Worm (Caenorhabditis elegans): ENCODE results near the gene kap-1.
A peak's percentile ranks its signal among the peaks of the same experiment; 100 is the strongest.

The kap-1 gene

ce11 chrIII:7335220-7335619 is 3.4 kb upstream of the kap-1 start, which contains the start of gene F56C9.10 (continued):
- no peak for TF ChIP-seq unc-39 (tag; optimal IDR thresholded peaks at IDR 0.05)
- peak; percentile 92 for TF ChIP-seq nhr-11 (tag; optimal IDR thresholded peaks at IDR 0.05)
- no peak for TF ChIP-seq nhr-77 (tag; optimal IDR thresholded peaks at IDR 0.05)
- no peak for TF ChIP-seq ZK546.5 (tag; optimal IDR thresholded peaks at IDR 0.05)
- no peak for TF ChIP-seq zag-1 (tag; optimal IDR thresholded peaks at IDR 0.05)
- peak; percentile 81 for TF ChIP-seq nhr-23 (tag; optimal IDR thresholded peaks at IDR 0.05)

- TF ChIP-seq tbx-2 (tag; optimal IDR thresholded peaks at IDR 0.05) (no peak), ceh-28 (tag; optimal IDR thresholded peaks at IDR 0.05) (no peak), fkh-2 (tag; optimal IDR thresholded peaks at IDR 0.05) (no peak), jun-1 (tag; optimal IDR thresholded peaks at IDR 0.05) (peak; percentile 29), eor-1 (tag; optimal IDR thresholded peaks at IDR 0.05) (no peak), snpc-4 (tag; optimal IDR thresholded peaks at IDR 0.05) (peak; percentile 62), sea-2 (GFP tag; optimal IDR thresholded peaks at IDR 0.05) (no peak), ceh-9 (tag; optimal IDR thresholded peaks at IDR 0.05) (no peak), ztf-11 (tag; optimal IDR thresholded peaks at IDR 0.05) (no peak), lsy-12 (tag; optimal IDR thresholded peaks at IDR 0.05) (peak; percentile 46), mml-1 (tag; optimal IDR thresholded peaks at IDR 0.05) (no peak), nhr-12 (tag; optimal IDR thresholded peaks at IDR 0.05) (no peak), pqm-1 (tag; optimal IDR thresholded peaks at IDR 0.05) (peak; percentile 57), nhr-67 (tag; optimal IDR thresholded peaks at IDR 0.05) (no peak), lin-15B (tag; optimal IDR thresholded peaks at IDR 0.05) (peak; percentile 93), fkh-10 (GFP tag; optimal IDR thresholded peaks at IDR 0.05) (no peak), elt-3 (tag; optimal IDR thresholded peaks at IDR 0.05) (no peak), aly-2 (tag; optimal IDR thresholded peaks at IDR 0.05) (no peak), nhr-11 (tag; optimal IDR thresholded peaks at IDR 0.05) (no peak), fos-1 (tag; optimal IDR thresholded peaks at IDR 0.05) (no peak), nhr-28 (tag; optimal IDR thresholded peaks at IDR 0.05) (no peak), ztf-4 (tag; optimal IDR thresholded peaks at IDR 0.05) (no peak), nhr-23 (tag; optimal IDR thresholded peaks at IDR 0.05) (peak; percentile 88), nhr-76 (tag; optimal IDR thresholded peaks at IDR 0.05) (no peak), daf-12 (tag; optimal IDR thresholded peaks at IDR 0.05) (no peak), mdl-1 (tag; optimal IDR thresholded peaks at IDR 0.05) (no peak), zag-1 (tag; optimal IDR thresholded peaks at IDR 0.05) (no peak), elt-1 (tag; optimal IDR thresholded peaks at IDR 0.05) (no peak), nhr-43 (tag; optimal IDR thresholded peaks at IDR 0.05; ENCODE audit: poor library complexity, severe bottlenecking) (no peak), ama-1 (optimal IDR thresholded peaks at IDR 0.05) (peak; percentile 52), nfya-1 (tag; optimal IDR thresholded peaks at IDR 0.05; ENCODE audit: insufficient read depth) (peak; percentile 91), lin-39 (tag; optimal IDR thresholded peaks at IDR 0.05) (peak; percentile 80), unc-39 (tag; optimal IDR thresholded peaks at IDR 0.05) (no peak), nhr-77 (tag; optimal IDR thresholded peaks at IDR 0.05) (no peak), ceh-82 (tag; optimal IDR thresholded peaks at IDR 0.05) (no peak), nhr-237 (tag; optimal IDR thresholded peaks at IDR 0.05) (no peak), skn-1 (tag; optimal IDR thresholded peaks at IDR 0.05) (no peak), elt-2 (tag; optimal IDR thresholded peaks at IDR 0.05) (peak; percentile 65), unc-62 (GFP tag; optimal IDR thresholded peaks at IDR 0.05) (no peak), ZK546.5 (tag; optimal IDR thresholded peaks at IDR 0.05) (peak; percentile 56), pha-4 (tag; optimal IDR thresholded peaks at IDR 0.05) (peak; percentile 86), R02D3.7 (tag; optimal IDR thresholded peaks at IDR 0.05) (peak; percentile 52), hmg-11 (tag; optimal IDR thresholded peaks at IDR 0.05) (peak; percentile 34), ceh-16 (tag; optimal IDR thresholded peaks at IDR 0.05) (no peak), nhr-25 (tag; optimal IDR thresholded peaks at IDR 0.05) (peak; percentile 51), egl-27 (tag; optimal IDR thresholded peaks at IDR 0.05) (no peak), egl-5 (tag; optimal IDR thresholded peaks at IDR 0.05) (peak; percentile 67)
Observed at ce11 chrIII:7336214-7336613, 2.4 kb upstream of the kap-1 start, which contains the start of gene gsp-2. Gene gsp-2, plus strand, starts transcription at chrIII:7336587.

Measured in whole organism, L3 larva.